Worm (Caenorhabditis elegans): ENCODE results near the gene R04B5.1.

DNA sequence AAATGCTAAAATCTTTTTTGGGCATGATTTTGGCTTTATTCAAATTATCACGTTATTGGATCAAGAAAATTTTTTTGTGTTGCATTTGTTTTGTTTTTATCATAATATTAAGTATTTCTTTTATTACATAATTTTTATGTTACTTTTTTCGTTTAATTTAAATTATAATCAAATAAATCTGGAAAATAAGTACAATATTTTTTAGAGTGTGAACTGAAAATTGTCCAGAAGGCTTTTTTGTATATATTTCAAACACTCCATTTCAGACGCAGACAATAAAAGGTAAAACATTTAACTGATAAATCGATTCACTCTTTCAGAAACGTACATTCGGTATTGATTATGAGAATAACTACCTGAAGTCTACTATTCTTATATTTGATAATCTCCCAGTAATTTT, 29.2 kb upstream of the R04B5.1 start, which contains the start of gene C08B6.11:
- TF ChIP-seq nhr-6 (tag; optimal IDR thresholded peaks at IDR 0.05) (no peak), nhr-237 (tag; optimal IDR thresholded peaks at IDR 0.05) (no peak), Y48G9A.11 (GFP tag; IDR thresholded peaks at IDR 0.05) (no peak), unc-62 (GFP tag; optimal IDR thresholded peaks at IDR 0.05 in 1 of 2) (no peak), unc-62 (tag; optimal IDR thresholded peaks at IDR 0.05) (no peak), ztf-11 (tag; optimal IDR thresholded peaks at IDR 0.05) (no peak), ctbp-1 (GFP tag; IDR thresholded peaks at IDR 0.05) (no peak), mes-2 (tag; optimal IDR thresholded peaks at IDR 0.05; ENCODE audit: poor library complexity, severe bottlenecking) (no peak)

Measured in whole organism, L4 larva.